Worm (Caenorhabditis elegans) whole organism, early embryonic: Measurements from ENCODE around the gene nhr-273.

Source experiments
- B0310.2 ChIP-seq: sonication (generic microtip); optimal IDR thresholded peaks from 2 replicates; lab custom pipeline; 2016; ENCODE audit warnings: mild to moderate bottlenecking, missing genetic modification characterization, missing compliant biosample characterization
- F13C5.2 ChIP-seq: sonication (generic microtip); optimal IDR thresholded peaks from 2 replicates; lab custom pipeline; 2017; ENCODE audit warnings: mild to moderate bottlenecking, missing genetic modification characterization, inconsistent platforms, missing compliant biosample characterization
- aly-1 ChIP-seq: sonication (generic microtip); optimal IDR thresholded peaks from 2 replicates; lab custom pipeline; 2016; ENCODE audit warnings: missing genetic modification characterization, missing compliant biosample characterization
- ama-1 ChIP-seq: fragments of 150-350 bp; optimal IDR thresholded peaks from 2 replicates; lab custom pipeline; 2014
- ceh-13 ChIP-seq: fragments of 200-800 bp; sonication (Bioruptor generic); optimal IDR thresholded peaks from 2 replicates; lab custom pipeline; 2018; ENCODE audit warnings: mild to moderate bottlenecking, missing genetic modification characterization, missing compliant biosample characterization
- ceh-36 ChIP-seq: sonication (generic microtip); optimal IDR thresholded peaks from 2 replicates; lab custom pipeline; 2016; ENCODE audit warnings: missing genetic modification characterization, inconsistent platforms, missing compliant biosample characterization
- ets-7 ChIP-seq: sonication (generic microtip); optimal IDR thresholded peaks from 2 replicates; lab custom pipeline; 2016; ENCODE audit warnings: missing genotype, missing genetic modification characterization, missing compliant biosample characterization
- flt-1 ChIP-seq: fragments of 200-800 bp; sonication (Bioruptor generic); IDR thresholded peaks from 2 replicates; pipeline ENCODE4 v1.3.6; 2022; ENCODE audit warnings: missing genetic modification characterization, missing compliant biosample characterization
- hmbx-1 ChIP-seq: sonication (generic microtip); optimal IDR thresholded peaks from 2 replicates; lab custom pipeline; 2016; ENCODE audit warnings: mild to moderate bottlenecking, missing genetic modification characterization, missing compliant biosample characterization
- hmg-4 ChIP-seq: fragments of 200-800 bp; sonication (Bioruptor generic); optimal IDR thresholded peaks from 2 replicates; lab custom pipeline; 2018; ENCODE audit warnings: mild to moderate bottlenecking, missing genetic modification characterization, missing compliant biosample characterization
- hnd-1 ChIP-seq: sonication (generic microtip); optimal IDR thresholded peaks from 2 replicates; lab custom pipeline; 2016; ENCODE audit warnings: missing genetic modification characterization, missing compliant biosample characterization
- pes-1 ChIP-seq: fragments of 200-800 bp; sonication (Bioruptor generic); IDR thresholded peaks from 2 replicates; pipeline ENCODE4 v1.3.6; 2022; ENCODE audit warnings: missing genetic modification reagents, missing genetic modification characterization, missing compliant biosample characterization
- scrt-1 ChIP-seq: fragments of 200-800 bp; sonication (Bioruptor generic); IDR thresholded peaks from 2 replicates; pipeline ENCODE4 v1.3.6; 2022; ENCODE audit warnings: missing genetic modification characterization, missing compliant biosample characterization
- sea-1 ChIP-seq: fragments of 200-800 bp; sonication (Bioruptor generic); conservative IDR thresholded peaks from 2 replicates; pipeline ENCODE4 v1.3.6; 2022; ENCODE audit warnings: missing genetic modification characterization, missing compliant biosample characterization
- tbx-11 ChIP-seq: fragments of 200-800 bp; sonication (Bioruptor generic); IDR thresholded peaks from 2 replicates; pipeline ENCODE4 v1.3.6; 2022; ENCODE audit warnings: missing genetic modification characterization, missing compliant biosample characterization
- tbx-37 ChIP-seq: fragments of 200-800 bp; sonication (Bioruptor generic); conservative IDR thresholded peaks from 2 replicates; pipeline ENCODE4 v1.3.6; 2022; ENCODE audit warnings: missing genetic modification reagents, missing genetic modification characterization, missing compliant biosample characterization
- tra-4 ChIP-seq: sonication (generic microtip); optimal IDR thresholded peaks from 2 replicates; lab custom pipeline; 2017; ENCODE audit warnings: missing genetic modification characterization, missing compliant biosample characterization

The nhr-273 gene

DNA sequence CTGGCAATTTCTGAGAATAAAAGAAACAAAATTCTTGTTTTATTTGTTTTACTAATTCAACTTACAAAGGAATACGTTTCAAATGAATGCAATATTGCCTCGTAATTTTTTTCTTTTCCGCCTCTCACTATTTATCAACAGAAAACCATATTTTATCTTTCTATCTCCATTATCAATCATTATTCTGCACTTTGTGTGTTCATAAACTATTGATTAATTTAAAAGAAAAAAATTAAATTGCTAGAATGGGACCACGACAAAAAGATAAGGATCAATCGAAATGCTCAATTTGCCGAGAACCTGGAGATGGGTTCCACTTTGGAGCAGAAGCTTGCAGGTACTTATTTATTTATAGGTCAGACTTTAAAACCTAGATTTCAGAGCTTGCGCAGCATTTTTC is at the start of gene nhr-273:
nhr-273 (plus strand) TSS at position 167 of the 400 bp plus-strand sequence.
- no peak for TF ChIP-seq ceh-13
- no peak for TF ChIP-seq B0310.2 (tag; lab: Kevin White, UChicago)
- TF ChIP-seq aly-1 = no peak
- no peak for TF ChIP-seq ceh-36 (tag; lab: Kevin White, UChicago)
- no peak for TF ChIP-seq hnd-1 (tag; lab: Kevin White, UChicago)
- no peak for TF ChIP-seq sea-1 (GFP tag; lab: Robert Waterston, UW)
- no peak for TF ChIP-seq tbx-11 (GFP tag; lab: Robert Waterston, UW)
- no peak for TF ChIP-seq flt-1 (GFP tag; lab: Robert Waterston, UW)
- TF ChIP-seq pes-1 = no peak
- TF ChIP-seq hmg-4 (GFP tag; lab: Kevin White, UChicago) = no peak
- no peak for TF ChIP-seq hmbx-1
- TF ChIP-seq ets-7 (tag; lab: Kevin White, UChicago) = no peak
- no peak for TF ChIP-seq ama-1 (lab: Kevin White, UChicago)

DNA sequence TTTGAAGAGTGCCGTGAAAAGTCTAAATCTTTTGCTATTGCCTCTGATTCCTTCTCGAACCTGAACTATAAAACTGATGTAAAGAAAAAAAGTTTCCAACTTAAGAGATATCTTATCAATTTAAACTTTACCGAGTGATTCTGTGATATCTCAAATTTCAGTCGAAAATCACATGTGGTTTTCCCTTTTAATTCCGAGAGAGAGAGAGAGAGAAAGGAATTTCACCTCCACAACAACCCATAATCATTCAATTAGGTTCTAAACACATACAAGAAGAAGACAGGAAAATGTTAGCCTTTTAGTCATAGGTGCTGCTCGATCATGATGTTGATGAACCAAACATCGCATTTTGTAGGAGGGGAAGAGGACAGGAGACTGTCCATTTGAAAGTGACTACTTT is 44.0 kb upstream of the nhr-273 start:
- TF ChIP-seq sea-1 (GFP tag; lab: Robert Waterston, UW) (no peak), pes-1 (no peak), hmg-4 (GFP tag; lab: Kevin White, UChicago) (no peak), flt-1 (GFP tag; lab: Robert Waterston, UW) (no peak), tbx-11 (GFP tag; lab: Robert Waterston, UW) (no peak), ceh-13 (no peak), ama-1 (lab: Kevin White, UChicago) (no peak)

ce11 chrII:4392526-4393057 is 42.5 kb upstream of the nhr-273 start, which contains the start of gene mlt-7:
TSS of gene mlt-7 (plus strand) at chrII:4393007.
- TF ChIP-seq pes-1 (no peak), ceh-36 (tag; lab: Kevin White, UChicago) (no peak), tbx-37 (no peak), ets-7 (tag; lab: Kevin White, UChicago) (no peak), F13C5.2 (tag; lab: Kevin White, UChicago) (no peak), hmg-4 (GFP tag; lab: Kevin White, UChicago) (no peak), sea-1 (GFP tag; lab: Robert Waterston, UW) (no peak)

- TF ChIP-seq ceh-36 (tag; lab: Kevin White, UChicago) (no peak), hnd-1 (tag; lab: Kevin White, UChicago) (no peak), ets-7 (tag; lab: Kevin White, UChicago) (no peak), ama-1 (lab: Kevin White, UChicago) (no peak), pes-1 (no peak), hmbx-1 (no peak), B0310.2 (tag; lab: Kevin White, UChicago) (no peak), hmg-4 (GFP tag; lab: Kevin White, UChicago) (no peak)
Measured at ce11 chrII:4394438-4394837, 40.7 kb upstream of the nhr-273 start.

DNA sequence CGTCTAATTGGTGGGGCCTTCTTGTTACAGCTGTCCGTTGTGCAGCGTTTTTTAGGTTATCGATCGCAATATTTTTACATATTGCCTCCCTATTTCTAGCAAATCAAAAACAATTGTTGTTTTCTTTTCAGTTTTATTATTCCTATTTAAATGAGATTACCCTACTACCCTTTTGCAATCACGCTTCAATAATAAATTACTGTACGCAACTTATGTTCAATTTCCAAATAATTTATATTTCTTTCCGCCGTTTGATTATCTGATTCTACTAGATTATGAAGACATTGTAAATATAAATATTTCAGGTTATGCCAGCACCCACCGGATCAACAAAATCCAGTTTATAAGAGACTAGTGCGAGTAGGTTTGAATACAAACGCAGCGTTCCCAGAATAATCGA is 29.7 kb upstream of the nhr-273 start, which contains the start of gene ZK430.5:
ZK430.5 (plus strand) TSS at position 301 of the 400 bp plus-strand sequence.
- TF ChIP-seq F13C5.2 (tag; lab: Kevin White, UChicago) (no peak), B0310.2 (tag; lab: Kevin White, UChicago) (no peak)

DNA sequence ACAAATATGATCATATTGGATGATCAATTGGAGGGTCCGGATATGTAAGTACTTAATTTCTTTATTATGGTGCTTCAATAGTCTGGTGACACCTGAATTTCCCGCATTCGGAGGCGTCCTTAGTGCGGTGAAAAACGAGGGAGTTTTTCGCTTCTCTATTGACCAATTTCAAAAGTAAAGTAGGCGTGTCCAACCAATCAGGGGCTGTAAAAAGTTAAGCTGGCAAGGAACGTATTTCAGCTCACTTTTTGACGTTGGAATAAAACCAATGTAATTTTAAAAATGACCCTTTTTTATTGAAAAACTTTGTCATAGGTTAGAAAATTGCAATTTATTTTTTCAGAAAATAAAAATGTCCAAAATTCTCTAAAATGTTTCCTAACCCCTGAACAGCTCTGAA is 25.4 kb upstream of the nhr-273 start:
- no peak for TF ChIP-seq tbx-11 (GFP tag; lab: Robert Waterston, UW)
- no peak for TF ChIP-seq sea-1 (GFP tag; lab: Robert Waterston, UW)
- TF ChIP-seq B0310.2 (tag; lab: Kevin White, UChicago) = no peak
- TF ChIP-seq tbx-37 = no peak
- TF ChIP-seq ets-7 (tag; lab: Kevin White, UChicago) = no peak
- no peak for TF ChIP-seq pes-1
- TF ChIP-seq hnd-1 (tag; lab: Kevin White, UChicago) = no peak
- no peak for TF ChIP-seq tra-4
- no peak for TF ChIP-seq hmbx-1
- no peak for TF ChIP-seq hmg-4 (GFP tag; lab: Kevin White, UChicago)
- TF ChIP-seq scrt-1 = no peak
- TF ChIP-seq ceh-13 = no peak
- no peak for TF ChIP-seq flt-1 (GFP tag; lab: Robert Waterston, UW)
- TF ChIP-seq ceh-36 (tag; lab: Kevin White, UChicago) = no peak
- no peak for TF ChIP-seq aly-1
- TF ChIP-seq F13C5.2 (tag; lab: Kevin White, UChicago) = no peak

- TF ChIP-seq F13C5.2 (tag; lab: Kevin White, UChicago) = no peak
- no peak for TF ChIP-seq hmbx-1
- TF ChIP-seq pes-1 = no peak
- TF ChIP-seq ets-7 (tag; lab: Kevin White, UChicago) = no peak
- no peak for TF ChIP-seq ceh-36 (tag; lab: Kevin White, UChicago)
Measured at ce11 chrII:4417333-4417732, 17.8 kb upstream of the nhr-273 start, which contains the start of gene sod-5. TSS of gene sod-5 (plus strand) at chrII:4417633.

ce11 chrII:4419956-4420355 is 15.1 kb upstream of the nhr-273 start, which contains the start of gene bpnt-1:
TSS of gene bpnt-1 (plus strand) at chrII:4420256.
- TF ChIP-seq F13C5.2 (tag; lab: Kevin White, UChicago) = no peak
- no peak for TF ChIP-seq aly-1
- no peak for TF ChIP-seq B0310.2 (tag; lab: Kevin White, UChicago)
- no peak for TF ChIP-seq ama-1 (lab: Kevin White, UChicago)
- TF ChIP-seq hmbx-1 = no peak
- no peak for TF ChIP-seq tra-4
- no peak for TF ChIP-seq tbx-11 (GFP tag; lab: Robert Waterston, UW)
- no peak for TF ChIP-seq tbx-37
- TF ChIP-seq hnd-1 (tag; lab: Kevin White, UChicago) = no peak
- TF ChIP-seq ceh-36 (tag; lab: Kevin White, UChicago) = no peak
- TF ChIP-seq hmg-4 (GFP tag; lab: Kevin White, UChicago) = no peak
- TF ChIP-seq scrt-1 = no peak
- no peak for TF ChIP-seq ets-7 (tag; lab: Kevin White, UChicago)
- no peak for TF ChIP-seq ceh-13
- no peak for TF ChIP-seq pes-1
